Fruit fly (Drosophila melanogaster) whole organism, pupa: Measurements from ENCODE around the gene AP-1gamma.

ENCODE experiments used
- CG13204 ChIP-seq: fragments of 200-800 bp; sonication (Bioruptor generic); optimal IDR thresholded peaks from 2 replicates; lab custom pipeline; 2018; ENCODE audit warnings: missing biosample characterization, mild to moderate bottlenecking, missing genetic modification characterization, moderate library complexity
- CG14655 ChIP-seq: fragments of 200-800 bp; sonication (Bioruptor generic); optimal IDR thresholded peaks from 3 replicates; lab custom pipeline; 2017; ENCODE audit warnings: mild to moderate bottlenecking, missing biosample characterization, missing genetic modification reagents, missing genetic modification characterization
- CG17806 ChIP-seq: fragments of 200-800 bp; sonication (Bioruptor generic); optimal IDR thresholded peaks from 2 replicates; lab custom pipeline; 2018; ENCODE audit warnings: missing biosample characterization, mild to moderate bottlenecking, missing genetic modification characterization, moderate library complexity
- CG32121 ChIP-seq: fragments of 200-800 bp; sonication (Bioruptor generic); IDR thresholded peaks from 2 replicates; pipeline ENCODE4 v1.3.6; 2022; ENCODE audit warnings: missing biosample characterization, missing genetic modification characterization
- CG34367 ChIP-seq: fragments of 200-800 bp; sonication (Bioruptor generic); optimal IDR thresholded peaks from 2 replicates; lab custom pipeline; 2018; ENCODE audit warnings: missing biosample characterization, mild to moderate bottlenecking, missing genetic modification characterization
- CG4496 ChIP-seq: fragments of 200-800 bp; sonication (Bioruptor generic); IDR thresholded peaks from 3 replicates; pipeline ENCODE4 v1.3.6; 2022; ENCODE audit warnings: missing biosample characterization, missing genetic modification characterization
- D1 ChIP-seq: fragments of 200-800 bp; sonication (Bioruptor generic); optimal IDR thresholded peaks from 2 replicates; lab custom pipeline; 2018; ENCODE audit warnings: missing biosample characterization, mild to moderate bottlenecking, missing genetic modification characterization, moderate library complexity
- EcR ChIP-seq: fragments of 200-800 bp; sonication (Bioruptor generic); optimal IDR thresholded peaks from 3 replicates; lab custom pipeline; 2019; ENCODE audit warnings: missing biosample characterization, missing genetic modification characterization, mild to moderate bottlenecking, moderate library complexity, missing genetic modification reagents
- Pif1A ChIP-seq: fragments of 200-800 bp; sonication (Bioruptor generic); optimal IDR thresholded peaks from 3 replicates; lab custom pipeline; 2016; ENCODE audit warnings: missing biosample characterization, missing genetic modification characterization
- Pif1B ChIP-seq: fragments of 200-800 bp; sonication (Bioruptor generic); optimal IDR thresholded peaks from 3 replicates; lab custom pipeline; 2016; ENCODE audit warnings: missing biosample characterization, missing genetic modification characterization
- gl ChIP-seq: fragments of 200-800 bp; sonication (Bioruptor generic); optimal IDR thresholded peaks from 2 replicates; lab custom pipeline; 2018; ENCODE audit warnings: missing biosample characterization, mild to moderate bottlenecking, missing genetic modification characterization
- rn ChIP-seq: fragments of 200-800 bp; sonication (Bioruptor generic); IDR thresholded peaks from 2 replicates; pipeline ENCODE4 v1.3.6; 2022; ENCODE audit warnings: missing biosample characterization, missing genetic modification characterization

- TF ChIP-seq CG4496 (GFP tag; lab: Robert Waterston, UW) (no peak), CG34367 (no peak), CG17806 (tag; lab: Kevin White, UChicago) (no peak), rn (GFP tag; lab: Robert Waterston, UW) (no peak), Pif1B (GFP tag; lab: Kevin White, UChicago) (no peak), CG32121 (GFP tag; lab: Robert Waterston, UW) (no peak), gl (tag; lab: Kevin White, UChicago) (no peak), EcR (GFP tag; lab: Kevin White, UChicago) (no peak), D1 (no peak), CG13204 (GFP tag; lab: Kevin White, UChicago) (no peak), CG14655 (GFP tag; lab: Kevin White, UChicago) (no peak), Pif1A (GFP tag; lab: Kevin White, UChicago) (no peak)
Measured at dm6 chrX:9093062-9093461, 15.4 kb upstream of the AP-1gamma start.
